Worm (Caenorhabditis elegans) whole organism, young adult: ENCODE data around the gene sfxn-1.3.

Experiments used
- B0336.3 ChIP-seq: fragments of 200-800 bp; sonication (Bioruptor generic); IDR thresholded peaks from 2 replicates; pipeline ENCODE4 v1.3.6; 2022; ENCODE audit warnings: missing genetic modification characterization, missing compliant biosample characterization
- D2030.7 ChIP-seq: fragments of 200-800 bp; sonication (Bioruptor generic); IDR thresholded peaks from 2 replicates; pipeline ENCODE4 v1.3.6; 2022; ENCODE audit warnings: missing genetic modification reagents, missing genetic modification characterization, missing compliant biosample characterization
- F10E7.11 ChIP-seq: sonication (generic microtip); optimal IDR thresholded peaks from 2 replicates; lab custom pipeline; 2017; ENCODE audit warnings: mild to moderate bottlenecking, missing genetic modification characterization, moderate library complexity, missing compliant biosample characterization
- F22D6.2 ChIP-seq: sonication (generic microtip); optimal IDR thresholded peaks from 2 replicates; lab custom pipeline; 2016; ENCODE audit warnings: mild to moderate bottlenecking, missing genetic modification characterization, missing compliant biosample characterization
- F37B4.10 ChIP-seq: fragments of 200-800 bp; sonication (Bioruptor generic); IDR thresholded peaks from 2 replicates; pipeline ENCODE4 v1.3.6; 2022; ENCODE audit warnings: missing genetic modification characterization, missing compliant biosample characterization
- F49E8.2 ChIP-seq: sonication (generic microtip); optimal IDR thresholded peaks from 3 replicates; lab custom pipeline; 2017; ENCODE audit warnings: missing genetic modification characterization, mild to moderate bottlenecking, missing compliant biosample characterization, antibody characterized with exemption, moderate library complexity; ENCODE audit not compliant: insufficient read depth
- F52B5.7 ChIP-seq: sonication (generic microtip); optimal IDR thresholded peaks from 2 replicates; lab custom pipeline; 2016; ENCODE audit warnings: mild to moderate bottlenecking, missing genetic modification characterization, missing compliant biosample characterization
- F57C9.4 ChIP-seq: sonication (generic microtip); optimal IDR thresholded peaks from 2 replicates; lab custom pipeline; 2017; ENCODE audit warnings: mild to moderate bottlenecking, missing genetic modification characterization, missing compliant biosample characterization
- T07F8.4 ChIP-seq: sonication (generic microtip); optimal IDR thresholded peaks from 2 replicates; lab custom pipeline; 2016; ENCODE audit warnings: mild to moderate bottlenecking, missing genetic modification characterization, moderate library complexity, missing compliant biosample characterization
- T26A5.8 ChIP-seq: sonication (generic microtip); optimal IDR thresholded peaks from 2 replicates; lab custom pipeline; 2016; ENCODE audit warnings: missing genetic modification characterization, missing compliant biosample characterization
- Y53G8AR.9 ChIP-seq: fragments of 200-800 bp; sonication (Bioruptor generic); conservative IDR thresholded peaks from 2 replicates; pipeline ENCODE4 v1.3.6; 2022; ENCODE audit warnings: missing genetic modification reagents, missing genetic modification characterization, missing compliant biosample characterization
- ZK185.1 ChIP-seq: sonication (generic microtip); optimal IDR thresholded peaks from 2 replicates; lab custom pipeline; 2016; ENCODE audit warnings: mild to moderate bottlenecking, missing genetic modification characterization, missing compliant biosample characterization; ENCODE audit not compliant: poor library complexity, severe bottlenecking
- atf-7 ChIP-seq: sonication (generic microtip); optimal IDR thresholded peaks from 2 replicates; lab custom pipeline; 2017; ENCODE audit warnings: mild to moderate bottlenecking, missing genetic modification characterization, missing compliant biosample characterization
- ccch-3 ChIP-seq: fragments of 200-800 bp; sonication (Bioruptor generic); optimal IDR thresholded peaks from 2 replicates; lab custom pipeline; 2018; ENCODE audit warnings: mild to moderate bottlenecking, missing genetic modification characterization, missing compliant biosample characterization
- ceh-91 ChIP-seq: fragments of 200-800 bp; sonication (Bioruptor generic); IDR thresholded peaks from 2 replicates; pipeline ENCODE4 v1.3.6; 2022; ENCODE audit warnings: missing genetic modification reagents, missing genetic modification characterization, missing compliant biosample characterization
- chd-7 ChIP-seq: sonication (generic microtip); optimal IDR thresholded peaks from 2 replicates; lab custom pipeline; 2016; ENCODE audit warnings: mild to moderate bottlenecking, missing genetic modification characterization, moderate library complexity, missing compliant biosample characterization
- dpl-1 ChIP-seq: fragments of 150-350 bp; optimal IDR thresholded peaks from 2 replicates; lab custom pipeline; 2014; ENCODE audit warnings: missing biosample characterization, missing genetic modification reagents, missing genetic modification characterization
- lin-54 ChIP-seq: fragments of 200-800 bp; sonication (Bioruptor generic); optimal IDR thresholded peaks from 2 replicates; lab custom pipeline; 2018; ENCODE audit warnings: mild to moderate bottlenecking, missing genetic modification characterization, missing compliant biosample characterization
- madf-6 ChIP-seq: fragments of 200-800 bp; sonication (Bioruptor generic); IDR thresholded peaks from 2 replicates; pipeline ENCODE4 v1.3.6; 2022; ENCODE audit warnings: missing genetic modification reagents, missing genetic modification characterization, missing compliant biosample characterization
- mes-4 ChIP-seq: sonication (generic microtip); optimal IDR thresholded peaks from 2 replicates; lab custom pipeline; 2016; ENCODE audit warnings: missing genotype, missing genetic modification characterization, missing compliant biosample characterization
- nfya-1 ChIP-seq: sonication (generic microtip); optimal IDR thresholded peaks from 2 replicates; lab custom pipeline; 2017; ENCODE audit warnings: antibody characterized with exemption, missing compliant biosample characterization, missing genetic modification characterization, borderline replicate concordance; ENCODE audit not compliant: insufficient read depth
- nfyb-1 ChIP-seq: fragments of 200-800 bp; sonication (Bioruptor generic); IDR thresholded peaks from 2 replicates; pipeline ENCODE4 v1.3.6; 2022; ENCODE audit warnings: missing genetic modification reagents, missing genetic modification characterization, missing compliant biosample characterization
- nhr-120 ChIP-seq: fragments of 200-800 bp; sonication (Bioruptor generic); IDR thresholded peaks from 2 replicates; pipeline ENCODE4 v1.3.6; 2022; ENCODE audit warnings: missing genetic modification characterization, missing compliant biosample characterization
- nhr-179 ChIP-seq: sonication (generic microtip); optimal IDR thresholded peaks from 2 replicates; lab custom pipeline; 2016; ENCODE audit warnings: mild to moderate bottlenecking, missing genetic modification characterization, missing compliant biosample characterization
- rec-8 ChIP-seq, 2 experiments: sonication (generic microtip); optimal IDR thresholded peaks; 2 replicates each; lab custom pipeline; 2016; ENCODE audit warnings: mild to moderate bottlenecking in 2 of 2, missing genetic modification characterization in 2 of 2, missing genetic modification reagents in 2 of 2, missing genotype in 2 of 2, missing biosample characterization in 1 of 2, missing compliant biosample characterization in 1 of 2, moderate library complexity in 1 of 2
- sdz-38 ChIP-seq: sonication (generic microtip); optimal IDR thresholded peaks from 2 replicates; lab custom pipeline; 2016; ENCODE audit warnings: missing genotype, missing genetic modification characterization, missing compliant biosample characterization
- snpc-1.1 ChIP-seq: sonication (generic microtip); optimal IDR thresholded peaks from 2 replicates; lab custom pipeline; 2017; ENCODE audit warnings: missing genetic modification characterization, mild to moderate bottlenecking, missing compliant biosample characterization, antibody characterized with exemption, moderate library complexity, missing genotype, missing genetic modification reagents; ENCODE audit not compliant: insufficient read depth
- somi-1 ChIP-seq: fragments of 200-800 bp; sonication (Bioruptor generic); optimal IDR thresholded peaks from 2 replicates; lab custom pipeline; 2018; ENCODE audit warnings: mild to moderate bottlenecking, missing genetic modification characterization, missing compliant biosample characterization
- sptf-2 ChIP-seq: fragments of 200-800 bp; sonication (Bioruptor generic); optimal IDR thresholded peaks from 2 replicates; lab custom pipeline; 2018; ENCODE audit warnings: mild to moderate bottlenecking, missing genetic modification characterization, missing compliant biosample characterization
- tlf-1 ChIP-seq: fragments of 200-800 bp; sonication (Bioruptor generic); optimal IDR thresholded peaks from 2 replicates; lab custom pipeline; 2018; ENCODE audit warnings: mild to moderate bottlenecking, missing genetic modification characterization, missing compliant biosample characterization
- ztf-26 ChIP-seq: sonication (generic microtip); optimal IDR thresholded peaks from 2 replicates; lab custom pipeline; 2017; ENCODE audit warnings: missing genetic modification characterization, missing compliant biosample characterization
- ztf-28 ChIP-seq: fragments of 200-800 bp; sonication (Bioruptor generic); IDR thresholded peaks from 2 replicates; pipeline ENCODE4 v1.3.6; 2022; ENCODE audit warnings: missing genetic modification reagents, missing genetic modification characterization, missing compliant biosample characterization
- ztf-6 ChIP-seq: fragments of 200-800 bp; sonication (Bioruptor generic); IDR thresholded peaks from 2 replicates; pipeline ENCODE4 v1.3.6; 2022; ENCODE audit warnings: missing genetic modification reagents, missing genetic modification characterization, missing compliant biosample characterization

The sfxn-1.3 gene

DNA sequence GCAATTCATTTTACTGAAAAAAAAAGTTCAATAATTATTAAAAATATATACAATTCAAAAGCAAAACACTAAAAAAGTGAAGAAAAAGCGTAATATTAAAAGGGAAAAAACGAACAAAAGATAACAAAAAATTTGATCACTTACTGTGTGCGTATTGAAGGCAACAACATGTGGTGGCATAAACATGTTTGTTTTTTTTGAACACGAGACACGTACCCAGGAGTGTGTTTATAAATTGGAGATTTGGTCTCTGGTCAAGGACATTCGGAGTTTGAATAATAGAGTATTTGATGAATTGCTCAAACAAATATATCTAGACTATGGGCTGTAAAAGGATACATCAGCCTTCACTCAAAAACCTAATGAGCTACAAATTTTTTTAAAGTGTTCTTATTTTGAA is 11.0 kb upstream of the sfxn-1.3 start:
- TF ChIP-seq F52B5.7 (tag; lab: Kevin White, UChicago) = no peak
- TF ChIP-seq ztf-6 (GFP tag; lab: Robert Waterston, UW) = no peak
- no peak for TF ChIP-seq nhr-120 (GFP tag; lab: Robert Waterston, UW)
- TF ChIP-seq ztf-28 (GFP tag; lab: Robert Waterston, UW) = no peak
- no peak for TF ChIP-seq ZK185.1 (tag; lab: Kevin White, UChicago)
- TF ChIP-seq dpl-1 (GFP tag; lab: Kevin White, UChicago) = no peak
- no peak for TF ChIP-seq ceh-91 (GFP tag; lab: Robert Waterston, UW)
- TF ChIP-seq, all 124 proteins: peak for 0

DNA sequence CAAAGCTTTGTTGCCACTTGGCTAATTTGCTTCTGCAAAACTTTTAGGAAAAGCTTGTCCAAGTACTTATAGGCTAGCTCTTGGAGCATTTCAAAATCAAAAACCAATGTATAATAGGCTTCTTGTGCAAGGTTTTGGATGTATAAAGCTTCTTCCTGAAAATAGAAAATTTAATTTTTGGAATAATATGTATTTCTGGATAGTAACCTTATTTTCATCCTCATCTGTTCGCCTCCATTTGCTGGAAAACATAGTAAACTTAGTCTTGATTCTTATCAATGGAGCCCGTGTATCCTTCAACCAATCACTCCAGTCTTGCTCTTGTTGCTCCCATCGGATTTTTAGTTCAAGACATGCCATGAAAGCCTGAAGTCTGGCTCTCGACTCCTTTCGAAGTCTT is 10.0 kb upstream of the sfxn-1.3 start, which contains the start of gene Y6E2A.4:
Y6E2A.4 (minus strand) TSS at position 101 of the 400 bp plus-strand sequence.
- TF ChIP-seq T26A5.8 (tag; lab: Kevin White, UChicago) (no peak), T07F8.4 (tag; lab: Kevin White, UChicago) (no peak), F37B4.10 (no peak), chd-7 (no peak), F10E7.11 (no peak), mes-4 (tag; lab: Kevin White, UChicago) (no peak), atf-7 (tag; lab: Kevin White, UChicago) (no peak), lin-54 (GFP tag; lab: Kevin White, UChicago) (no peak), somi-1 (GFP tag; lab: Kevin White, UChicago) (no peak), sdz-38 (tag; lab: Kevin White, UChicago) (no peak), ccch-3 (GFP tag; lab: Kevin White, UChicago) (no peak), F49E8.2 (tag; lab: Kevin White, UChicago) (no peak), F22D6.2 (tag; lab: Kevin White, UChicago) (no peak), nfyb-1 (GFP tag; lab: Robert Waterston, UW) (no peak), snpc-1.1 (no peak)

DNA sequence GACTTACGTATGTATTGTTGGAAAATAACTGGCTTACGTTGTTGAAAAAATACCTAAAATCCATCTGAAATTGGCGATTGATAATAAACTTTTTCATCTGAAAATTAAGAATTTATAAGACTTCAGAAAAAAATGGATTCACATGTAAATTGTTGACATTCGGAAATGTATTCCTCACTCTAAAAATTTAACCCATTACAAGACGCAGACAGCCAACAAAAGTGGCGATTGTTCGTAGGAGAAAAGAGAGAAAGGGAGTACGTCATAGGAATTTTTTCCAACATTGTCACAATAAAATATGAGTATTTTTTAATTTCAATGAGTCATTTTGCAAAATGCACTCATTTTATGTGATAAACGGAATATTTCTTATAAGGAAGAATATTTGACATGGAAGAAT is 8.1 kb upstream of the sfxn-1.3 start, which contains the start of gene Y6E2A.5:
Y6E2A.5 (minus strand) TSS at position 101 of the 400 bp plus-strand sequence.
- no peak for TF ChIP-seq rec-8 (tag; optimal IDR thresholded peaks at IDR 0.05; lab: Kevin White, UChicago)
- TF ChIP-seq ccch-3 (GFP tag; lab: Kevin White, UChicago) = no peak
- TF ChIP-seq sptf-2 (GFP tag; lab: Kevin White, UChicago) = no peak
- TF ChIP-seq B0336.3 (GFP tag; lab: Robert Waterston, UW) = no peak
- TF ChIP-seq D2030.7 (GFP tag; lab: Robert Waterston, UW) = no peak
- TF ChIP-seq somi-1 (GFP tag; lab: Kevin White, UChicago) = no peak
- no peak for TF ChIP-seq chd-7
- no peak for TF ChIP-seq nfya-1 (tag; lab: Kevin White, UChicago)
- no peak for TF ChIP-seq ztf-26 (tag; lab: Kevin White, UChicago)
- TF ChIP-seq F57C9.4 (tag; lab: Kevin White, UChicago) = no peak
- no peak for TF ChIP-seq snpc-1.1
- TF ChIP-seq madf-6 (GFP tag; lab: Robert Waterston, UW) = no peak
- no peak for TF ChIP-seq nhr-179 (tag; lab: Kevin White, UChicago)

DNA sequence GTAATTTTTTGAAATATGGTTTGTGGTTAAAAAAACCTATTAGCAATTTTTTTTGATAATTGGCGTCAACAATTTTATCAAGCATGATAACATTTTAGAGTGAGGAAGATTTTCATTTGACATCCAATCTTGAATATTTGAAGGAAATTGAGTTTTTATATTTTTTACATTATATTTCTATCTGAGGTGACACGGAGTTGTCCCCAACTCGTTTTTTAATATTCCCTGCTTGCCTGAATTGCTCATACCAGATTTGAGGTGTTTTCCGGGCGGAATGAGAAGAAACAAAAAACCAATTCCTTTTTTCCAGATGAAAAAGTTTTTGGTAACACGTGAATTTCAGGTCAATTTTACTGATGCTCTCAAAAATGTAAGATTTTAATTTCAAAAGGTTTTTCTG is 7.1 kb upstream of the sfxn-1.3 start, which contains the start of gene Y6E2A.7:
Y6E2A.7 (plus strand) TSS at position 301 of the 400 bp plus-strand sequence.
- TF ChIP-seq Y53G8AR.9 = no peak
- TF ChIP-seq tlf-1 (GFP tag; lab: Kevin White, UChicago) = no peak
